Worm (Caenorhabditis elegans): Measurements from ENCODE around the gene B0432.7.

DNA sequence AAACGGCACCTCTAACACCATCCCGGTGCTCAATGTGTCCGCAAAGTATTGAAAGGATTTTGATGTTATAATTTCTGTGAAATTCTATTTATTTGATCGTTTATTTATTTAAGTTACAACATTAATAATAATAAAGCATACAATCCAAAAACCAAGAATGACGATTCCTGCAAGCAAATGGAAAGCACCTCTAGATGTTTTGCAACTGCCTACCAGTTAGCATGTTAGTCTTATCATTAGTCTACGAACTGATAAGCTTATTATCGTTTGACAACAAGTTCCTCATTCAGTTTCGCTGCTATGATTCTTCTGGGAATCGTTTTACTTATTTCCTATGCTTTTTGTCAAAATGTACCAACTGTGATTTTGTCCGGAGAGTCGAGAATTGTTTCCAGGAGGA is 25.9 kb upstream of the B0432.7 start, which contains the start of gene K01A2.6:
- no peak for TF ChIP-seq nhr-179 (tag; optimal IDR thresholded peaks at IDR 0.05)
- TF ChIP-seq Y56A3A.18 (GFP tag; IDR thresholded peaks at IDR 0.05): no peak
- no peak for TF ChIP-seq unc-62 (GFP tag; optimal IDR thresholded peaks at IDR 0.05)
- TF ChIP-seq ama-1 (optimal IDR thresholded peaks at IDR 0.05): no peak
- TF ChIP-seq ama-1 (GFP tag; optimal IDR thresholded peaks at IDR 0.05): no peak
- no peak for TF ChIP-seq hlh-26 (GFP tag; conservative IDR thresholded peaks at IDR 0.05)
- no peak for TF ChIP-seq lin-40 (tag; optimal IDR thresholded peaks at IDR 0.05)
- no peak for TF ChIP-seq snpc-4 (GFP tag; optimal IDR thresholded peaks at IDR 0.05)
- no peak for TF ChIP-seq snpc-4 (tag; optimal IDR thresholded peaks at IDR 0.05)
- TF ChIP-seq T26A5.8 (tag; optimal IDR thresholded peaks at IDR 0.05): no peak
- no peak for TF ChIP-seq repo-1 (tag; optimal IDR thresholded peaks at IDR 0.05)
